Fruit fly (Drosophila melanogaster) whole organism, wandering third instar larva: ENCODE measurements around the gene Arpc3B.

Source experiments
- Abd-B ChIP-seq: fragments of >200 bp; optimal IDR thresholded peaks from 2 replicates; lab custom pipeline; 2017; ENCODE audit warnings: missing biosample characterization, missing genetic modification characterization
- CG32264 ChIP-seq: fragments of 200-800 bp; sonication (Bioruptor generic); optimal IDR thresholded peaks from 2 replicates; lab custom pipeline; 2016; ENCODE audit warnings: missing biosample characterization, missing genetic modification characterization
- CG9705 ChIP-seq: fragments of 200-800 bp; sonication (Bioruptor generic); optimal IDR thresholded peaks from 2 replicates; lab custom pipeline; 2018; ENCODE audit warnings: missing biosample characterization, mild to moderate bottlenecking, missing genetic modification characterization
- CrebA ChIP-seq: fragments of 200-800 bp; sonication (Bioruptor generic); optimal IDR thresholded peaks from 2 replicates; lab custom pipeline; 2016; ENCODE audit warnings: missing biosample characterization, mild to moderate bottlenecking, missing genetic modification characterization, borderline replicate concordance
- Dfd ChIP-seq: fragments of >200 bp; optimal IDR thresholded peaks from 2 replicates; lab custom pipeline; 2017; ENCODE audit warnings: missing biosample characterization, missing genetic modification characterization
- Dif ChIP-seq: fragments of 200-275, 200-300 bp; sonication (Bioruptor generic); optimal IDR thresholded peaks from 2 replicates; lab custom pipeline; 2018; ENCODE audit warnings: missing biosample characterization, missing genetic modification characterization; ENCODE audit not compliant: partially characterized antibody
- GATAd ChIP-seq: sonication (Bioruptor generic); optimal IDR thresholded peaks from 2 replicates; lab custom pipeline; 2016; ENCODE audit warnings: missing biosample characterization, missing genetic modification characterization
- HLH106 ChIP-seq: fragments of 200-800 bp; optimal IDR thresholded peaks from 3 replicates; lab custom pipeline; 2019; ENCODE audit warnings: missing biosample characterization, mild to moderate bottlenecking, missing genetic modification characterization, moderate library complexity
- Hnf4 ChIP-seq: fragments of 200-800 bp; sonication (Bioruptor generic); optimal IDR thresholded peaks from 2 replicates; lab custom pipeline; 2016; ENCODE audit warnings: missing biosample characterization, mild to moderate bottlenecking, missing genetic modification characterization
- Hr78 ChIP-seq: fragments of >200 bp; optimal IDR thresholded peaks from 2 replicates; lab custom pipeline; 2017; ENCODE audit warnings: missing biosample characterization, missing genetic modification characterization
- Hr83 ChIP-seq: fragments of 200-300 bp; sonication (Bioruptor generic); optimal IDR thresholded peaks from 2 replicates; lab custom pipeline; 2016; ENCODE audit warnings: missing biosample characterization, mild to moderate bottlenecking, missing genetic modification characterization, moderate library complexity; ENCODE audit not compliant: poor library complexity, severe bottlenecking
- Jra ChIP-seq: sonication (Bioruptor generic); optimal IDR thresholded peaks from 2 replicates; lab custom pipeline; 2016; ENCODE audit warnings: missing biosample characterization, missing genetic modification characterization
- Mio ChIP-seq: sonication (Bioruptor generic); optimal IDR thresholded peaks from 2 replicates; lab custom pipeline; 2016; ENCODE audit warnings: missing biosample characterization, missing genetic modification characterization
- N ChIP-seq: fragments of >200 bp; optimal IDR thresholded peaks from 2 replicates; lab custom pipeline; 2018; ENCODE audit warnings: missing biosample characterization, missing external identifiers, missing genetic modification characterization
- OdsH ChIP-seq: fragments of 200-800 bp; sonication (Bioruptor generic); optimal IDR thresholded peaks from 2 replicates; lab custom pipeline; 2016; ENCODE audit warnings: missing biosample characterization, mild to moderate bottlenecking, missing genetic modification characterization
- Rel ChIP-seq, 2 experiments: fragments of 200-800 bp; sonication (Bioruptor generic) in 1 of 2; optimal IDR thresholded peaks; 2 replicates in 1 of 2; 3 replicates in 1 of 2; lab custom pipeline; 2016 to 2019; ENCODE audit warnings: mild to moderate bottlenecking in 2 of 2, missing biosample characterization in 2 of 2, missing genetic modification characterization in 2 of 2, moderate library complexity in 1 of 2
- Sp1 ChIP-seq: fragments of 200-800 bp; sonication (Bioruptor generic); optimal IDR thresholded peaks from 3 replicates; lab custom pipeline; 2019; ENCODE audit warnings: missing biosample characterization, mild to moderate bottlenecking, missing genetic modification characterization, moderate library complexity
- Vsx2 ChIP-seq: fragments of 200-300, 225-300 bp; sonication (Bioruptor generic); optimal IDR thresholded peaks from 2 replicates; lab custom pipeline; 2018; ENCODE audit warnings: missing biosample characterization, missing genetic modification characterization; ENCODE audit not compliant: partially characterized antibody
- br ChIP-seq: fragments of 200-800 bp; sonication (Bioruptor generic); optimal IDR thresholded peaks from 2 replicates; lab custom pipeline; 2016; ENCODE audit warnings: missing biosample characterization, missing genetic modification characterization
- brk ChIP-seq: fragments of 200-800 bp; sonication (Bioruptor generic); optimal IDR thresholded peaks from 2 replicates; lab custom pipeline; 2016; ENCODE audit warnings: missing biosample characterization, mild to moderate bottlenecking, missing genetic modification characterization
- dl ChIP-seq, 2 experiments: fragments of 175-275, 200-275 bp in 1 of 2; fragments of 200-275 bp in 1 of 2; sonication (Bioruptor generic); optimal IDR thresholded peaks; lab custom pipeline; 2018; ENCODE audit warnings: mild to moderate bottlenecking in 2 of 2, missing biosample characterization in 2 of 2, missing genetic modification characterization in 2 of 2, moderate library complexity in 2 of 2; ENCODE audit not compliant: partially characterized antibody in 2 of 2, insufficient read depth in 1 of 2
- dmrt93B ChIP-seq: fragments of 200-800 bp; sonication (Bioruptor generic); optimal IDR thresholded peaks from 2 replicates; lab custom pipeline; 2018; ENCODE audit warnings: missing biosample characterization, mild to moderate bottlenecking, missing genetic modification characterization
- dsf ChIP-seq: sonication (Bioruptor generic); optimal IDR thresholded peaks from 2 replicates; lab custom pipeline; 2016; ENCODE audit warnings: missing biosample characterization, missing genetic modification characterization, borderline replicate concordance
- ey ChIP-seq: fragments of 200-800 bp; sonication (Bioruptor generic); optimal IDR thresholded peaks from 2 replicates; lab custom pipeline; 2016; ENCODE audit warnings: missing biosample characterization, missing genetic modification characterization
- foxo ChIP-seq, 2 experiments: fragments of 200-800 bp; sonication (Bioruptor generic); optimal IDR thresholded peaks; 2 replicates in 1 of 2; 3 replicates in 1 of 2; lab custom pipeline; 2016 to 2017; ENCODE audit warnings: missing biosample characterization in 2 of 2, missing genetic modification characterization in 2 of 2
- h ChIP-seq: fragments of 200-800 bp; sonication (Bioruptor generic); optimal IDR thresholded peaks from 3 replicates; lab custom pipeline; 2016; ENCODE audit warnings: missing biosample characterization, mild to moderate bottlenecking, missing genetic modification characterization
- jim ChIP-seq: fragments of 175-275, 200-325 bp; sonication (Bioruptor generic); optimal IDR thresholded peaks from 2 replicates; lab custom pipeline; 2016; ENCODE audit warnings: missing biosample characterization, mild to moderate bottlenecking, missing genetic modification characterization
- psq ChIP-seq: fragments of 200-800 bp; sonication (Bioruptor generic); optimal IDR thresholded peaks from 3 replicates; lab custom pipeline; 2017; ENCODE audit warnings: missing biosample characterization, mild to moderate bottlenecking, missing genetic modification characterization, moderate library complexity
- rgr ChIP-seq: fragments of 200-800 bp; sonication (Bioruptor generic); optimal IDR thresholded peaks from 3 replicates; lab custom pipeline; 2016; ENCODE audit warnings: missing biosample characterization, mild to moderate bottlenecking, missing genetic modification characterization
- sage ChIP-seq: fragments of 200-800 bp; sonication (Bioruptor generic); optimal IDR thresholded peaks from 2 replicates; lab custom pipeline; 2016; ENCODE audit warnings: missing biosample characterization, mild to moderate bottlenecking, missing genetic modification characterization
- tai ChIP-seq: sonication (Bioruptor generic); optimal IDR thresholded peaks from 2 replicates; lab custom pipeline; 2016; ENCODE audit warnings: missing biosample characterization, missing genetic modification characterization
- woc ChIP-seq: sonication (Bioruptor generic); optimal IDR thresholded peaks from 2 replicates; lab custom pipeline; 2016; ENCODE audit warnings: missing biosample characterization, mild to moderate bottlenecking, missing genetic modification characterization

Gene Arpc3B

DNA sequence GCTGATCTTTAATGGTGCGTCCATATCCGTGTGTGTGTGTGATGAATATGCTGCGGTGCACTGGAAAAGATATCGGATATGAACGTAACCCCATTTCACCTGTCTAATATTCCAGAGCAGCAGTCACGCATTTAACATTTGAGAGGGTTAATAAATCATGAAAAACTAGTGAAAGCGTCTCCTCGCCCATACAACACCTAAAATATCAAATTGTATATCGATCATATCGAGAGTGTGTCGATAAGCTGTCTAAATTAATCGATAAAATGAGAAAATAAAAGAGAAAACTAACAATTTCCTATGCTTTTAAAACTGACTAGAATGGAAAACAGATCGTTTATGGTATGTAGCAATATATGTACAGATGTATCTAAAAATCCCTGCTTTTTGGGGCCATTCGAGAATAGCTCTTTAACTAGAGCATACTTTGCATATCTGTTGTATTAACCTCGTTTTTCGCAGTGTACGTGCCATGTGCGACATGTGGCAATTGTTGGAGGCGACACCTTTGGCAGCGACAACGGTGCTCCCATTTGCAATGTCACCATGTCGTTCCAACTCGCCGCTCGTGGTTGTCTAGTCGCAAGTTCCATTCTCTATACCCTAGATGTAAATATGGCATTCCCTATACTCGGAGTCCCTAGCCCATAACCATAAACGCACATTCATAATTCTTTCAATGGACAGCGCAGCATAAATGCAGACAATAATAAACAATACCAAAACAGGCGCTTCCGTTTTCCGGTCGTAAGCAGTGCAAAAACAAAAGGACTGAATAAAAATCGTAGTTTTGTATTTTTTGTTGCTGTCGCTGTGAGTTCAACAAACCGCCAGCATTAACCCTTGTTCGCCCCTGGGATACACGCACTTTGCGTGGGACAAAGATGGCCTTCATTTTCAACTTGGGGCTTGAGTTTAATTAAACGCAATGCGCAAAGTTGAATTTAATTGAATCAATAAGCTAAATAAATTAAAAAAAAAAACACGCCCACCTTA is 6.6 kb upstream of the Arpc3B start:
- TF ChIP-seq psq (GFP tag; lab: Kevin White, UChicago): no peak
- no peak for TF ChIP-seq h (GFP tag; lab: Kevin White, UChicago)
- no peak for TF ChIP-seq dl (GFP tag; optimal IDR thresholded peaks at IDR 0.05; lab: Kevin White, UChicago; ENCODE audit: insufficient read depth in 1 of 2, partially characterized antibody in 2 of 2)
- no peak for TF ChIP-seq Dfd (GFP tag; lab: Kevin White, UChicago)
- no peak for TF ChIP-seq ey
- no peak for TF ChIP-seq brk (GFP tag; lab: Kevin White, UChicago)
- TF ChIP-seq Abd-B: no peak
- TF ChIP-seq Hr78 (GFP tag; lab: Kevin White, UChicago): no peak
- TF ChIP-seq jim (GFP tag; lab: Kevin White, UChicago): no peak
- no peak for TF ChIP-seq CrebA
- TF ChIP-seq foxo (GFP tag; optimal IDR thresholded peaks at IDR 0.05; lab: Kevin White, UChicago): no peak
- no peak for TF ChIP-seq br (GFP tag; lab: Kevin White, UChicago)
- no peak for TF ChIP-seq CG32264 (GFP tag; lab: Kevin White, UChicago)
- TF ChIP-seq Hnf4 (GFP tag; lab: Kevin White, UChicago): no peak
- no peak for TF ChIP-seq HLH106 (tag; lab: Kevin White, UChicago)
- TF ChIP-seq rgr (GFP tag; lab: Kevin White, UChicago): no peak
- TF ChIP-seq Vsx2 (GFP tag; lab: Kevin White, UChicago): no peak
- no peak for TF ChIP-seq woc (GFP tag; lab: Kevin White, UChicago)
- TF ChIP-seq dsf (GFP tag; lab: Kevin White, UChicago): no peak
- no peak for TF ChIP-seq Jra (GFP tag; lab: Kevin White, UChicago)

- no peak for TF ChIP-seq tai (GFP tag; lab: Kevin White, UChicago)
Observed at dm6 chrX:17111274-17111673, 5.6 kb upstream of the Arpc3B start.

DNA sequence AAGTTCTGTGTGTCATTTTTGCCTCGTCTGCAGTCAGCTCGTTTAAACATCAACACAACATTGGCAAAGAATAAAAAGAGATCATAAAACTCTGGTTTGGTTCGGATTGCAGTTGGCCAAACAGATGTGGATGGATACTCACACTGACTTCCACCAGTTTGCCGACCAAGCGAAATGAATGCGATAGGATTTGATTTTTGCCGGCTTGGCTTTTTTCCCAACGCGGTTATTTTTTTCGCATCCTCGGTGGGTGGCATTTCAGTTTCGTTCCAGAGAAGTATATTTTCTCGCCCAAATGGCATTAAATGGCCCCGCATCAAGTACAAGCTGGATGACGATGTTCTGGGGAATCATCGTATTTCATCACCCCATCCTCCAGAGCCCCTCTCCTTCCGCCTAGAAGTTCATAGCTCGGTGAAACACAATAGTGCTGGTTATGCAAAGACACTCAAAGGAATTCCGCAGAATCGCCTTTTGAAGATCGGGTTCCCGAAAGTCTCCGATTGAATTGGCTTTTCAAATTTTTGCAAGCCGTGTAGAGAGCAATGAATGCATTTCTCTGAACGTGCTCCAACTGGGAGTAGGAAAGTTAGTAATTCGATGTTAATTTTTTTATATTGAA is 5.0 kb upstream of the Arpc3B start:
- TF ChIP-seq ey (no peak), OdsH (GFP tag; lab: Kevin White, UChicago) (no peak), jim (GFP tag; lab: Kevin White, UChicago) (no peak)

DNA sequence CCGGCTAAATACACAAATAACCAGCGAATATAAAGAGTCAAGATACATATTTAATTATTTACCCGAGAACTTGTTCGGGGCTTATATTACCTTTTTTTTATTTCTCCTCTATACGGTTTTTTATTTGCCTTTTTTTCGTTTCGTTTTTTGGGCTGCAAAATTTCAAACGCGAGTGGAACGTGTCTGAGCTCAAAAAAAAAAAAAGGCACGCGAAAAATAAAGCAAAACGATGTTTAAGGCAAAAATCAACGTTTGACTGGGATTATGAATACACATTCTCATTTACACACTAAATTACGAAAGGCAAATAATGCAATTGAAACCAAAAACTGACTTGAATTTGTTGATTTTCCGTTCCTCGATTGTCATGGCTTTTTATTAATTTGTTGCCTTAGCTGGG is 4.0 kb upstream of the Arpc3B start:
- TF ChIP-seq Sp1: peak; percentile 64
- TF ChIP-seq GATAd: no peak
- peak; percentile 36 for TF ChIP-seq jim (GFP tag; lab: Kevin White, UChicago)
- TF ChIP-seq Rel (GFP tag; optimal IDR thresholded peaks at IDR 0.05; lab: Kevin White, UChicago): peak; percentile 20
- TF ChIP-seq Rel (tag; optimal IDR thresholded peaks at IDR 0.05; lab: Kevin White, UChicago): no peak
- no peak for TF ChIP-seq Hr83
- no peak for TF ChIP-seq dmrt93B (GFP tag; lab: Kevin White, UChicago)
- no peak for TF ChIP-seq ey
- no peak for TF ChIP-seq tai (GFP tag; lab: Kevin White, UChicago)
- peak; percentile 46 for TF ChIP-seq CrebA
- no peak for TF ChIP-seq Abd-B
- TF ChIP-seq h (GFP tag; lab: Kevin White, UChicago): no peak
- TF ChIP-seq sage (GFP tag; lab: Kevin White, UChicago): no peak
- no peak for TF ChIP-seq Dfd (GFP tag; lab: Kevin White, UChicago)

DNA sequence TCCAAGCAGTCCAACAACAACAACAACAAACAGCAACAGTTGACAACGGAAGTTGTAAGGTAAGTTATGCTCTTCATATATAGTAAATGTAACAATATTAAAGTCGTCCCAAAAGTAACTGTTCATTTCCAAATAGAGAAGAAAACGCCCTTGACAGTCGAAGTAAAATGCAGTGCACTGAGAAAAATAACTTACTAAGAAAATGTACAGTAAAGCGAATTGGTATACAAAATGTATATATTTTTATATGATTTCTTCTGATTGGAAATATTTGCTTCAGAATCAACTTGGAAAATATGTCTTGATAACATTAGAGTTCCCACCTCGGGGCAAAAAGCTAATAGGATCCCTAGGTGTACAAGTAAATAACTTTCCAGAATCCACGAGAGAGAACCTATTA is 2.3 kb upstream of the Arpc3B start:
- TF ChIP-seq brk (GFP tag; lab: Kevin White, UChicago): no peak
- TF ChIP-seq woc (GFP tag; lab: Kevin White, UChicago): no peak
- TF ChIP-seq Dif (GFP tag; lab: Kevin White, UChicago): no peak
- TF ChIP-seq Rel (GFP tag; optimal IDR thresholded peaks at IDR 0.05; lab: Kevin White, UChicago): no peak
- no peak for TF ChIP-seq Rel (tag; optimal IDR thresholded peaks at IDR 0.05; lab: Kevin White, UChicago)
- no peak for TF ChIP-seq CG9705 (GFP tag; lab: Kevin White, UChicago)
- TF ChIP-seq Mio: no peak
- no peak for TF ChIP-seq N (GFP tag; lab: Kevin White, UChicago)
